Fruit fly (Drosophila melanogaster) whole organism: Measurements from ENCODE around the gene Golgin84.

Experiments used
- CG8478 ChIP-seq: fragments of >200 bp; optimal IDR thresholded peaks from 2 replicates; lab custom pipeline; 2018; ENCODE audit warnings: inconsistent platforms
- EcR ChIP-seq, 2 experiments: fragments of >200 bp; optimal IDR thresholded peaks; 2 replicates each; lab custom pipeline; 2017; ENCODE audit warnings: missing biosample characterization in 2 of 2, missing genetic modification characterization in 2 of 2, missing genetic modification reagents in 2 of 2
- psq ChIP-seq: fragments of >200 bp; optimal IDR thresholded peaks from 2 replicates; lab custom pipeline; 2017

DNA sequence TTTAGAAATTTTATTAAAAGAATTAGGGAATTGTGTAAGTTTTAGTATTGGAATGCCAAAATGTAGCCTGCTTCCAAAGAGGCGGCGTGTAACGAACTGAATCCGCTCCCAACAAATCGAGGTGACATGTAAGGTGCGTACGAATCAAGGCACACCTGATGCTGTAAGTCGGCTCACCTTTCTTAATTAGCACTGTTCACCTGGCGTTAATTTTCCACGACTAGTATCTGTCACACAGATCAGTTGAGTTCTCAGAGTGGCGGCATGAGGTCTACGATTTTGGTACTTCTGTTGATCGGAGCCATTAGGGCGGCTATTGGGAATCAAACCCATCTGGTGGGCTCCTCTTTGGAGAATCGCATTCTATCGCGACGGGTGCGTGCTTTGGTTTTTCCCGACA lies 3.8 kb upstream of the Golgin84 start, which contains the start of the genes CG5762 and CG33339:
- TF ChIP-seq psq (no peak), EcR (GFP tag; optimal IDR thresholded peaks at IDR 0.05; lab: Kevin White, UChicago) (no peak), CG8478 (no peak)
